Fruit fly (Drosophila melanogaster): ENCODE data around the gene CG43673.

The CG43673 gene

dm6 chrX:15740288-15740726 lies 38.6 kb upstream of the CG43673 start (continued):
- TF ChIP-seq lab (GFP tag; optimal IDR thresholded peaks at IDR 0.05) (peak; percentile 90), CG12219 (GFP tag; optimal IDR thresholded peaks at IDR 0.05) (peak; percentile 67), Jarid2 (GFP tag; optimal IDR thresholded peaks at IDR 0.05) (no peak), CG3838 (GFP tag; optimal IDR thresholded peaks at IDR 0.05) (peak; percentile 6), pfk (GFP tag; optimal IDR thresholded peaks at IDR 0.05) (no peak), CG4360 (GFP tag; IDR thresholded peaks at IDR 0.05) (no peak), aop (GFP tag; IDR thresholded peaks at IDR 0.05) (no peak), Hey (tag; optimal IDR thresholded peaks at IDR 0.05) (peak; percentile 57), ftz-f1 (GFP tag; optimal IDR thresholded peaks at IDR 0.05) (no peak), CG7839 (tag; optimal IDR thresholded peaks at IDR 0.05) (peak; percentile 77), lbe (GFP tag; optimal IDR thresholded peaks at IDR 0.05) (peak; percentile 79), CG8765 (GFP tag; IDR thresholded peaks at IDR 0.05) (no peak), B-H2 (GFP tag; optimal IDR thresholded peaks at IDR 0.05) (peak; percentile 76), CG8924 (tag; optimal IDR thresholded peaks at IDR 0.05) (peak; percentile 57), mirr (GFP tag; optimal IDR thresholded peaks at IDR 0.05) (peak; percentile 77), Optix (GFP tag; IDR thresholded peaks at IDR 0.05) (0 out of 3 replicates have a peak, but pooled peaks have one; percentile 16), p53 (GFP tag; optimal IDR thresholded peaks at IDR 0.05) (no peak), ap (GFP tag; IDR thresholded peaks at IDR 0.05) (peak; percentile 34; the same call in 1 of the 2 replicates), CG4404 (GFP tag; IDR thresholded peaks at IDR 0.05) (peak; percentile 50), Ravus (GFP tag; IDR thresholded peaks at IDR 0.05) (no peak), CG11695 (GFP tag; IDR thresholded peaks at IDR 0.05) (peak; percentile 68; the same call in 2 of the 3 replicates), croc (GFP tag; conservative IDR thresholded peaks at IDR 0.05) (no peak; the same call in 2 of the 3 replicates), Scr (GFP tag; IDR thresholded peaks at IDR 0.05; ENCODE audit: partially characterized antibody) (no peak), lmd (GFP tag; IDR thresholded peaks at IDR 0.05) (peak; percentile 71; the same call in 1 of the 2 replicates), Sox100B (GFP tag; optimal IDR thresholded peaks at IDR 0.05) (no peak), CG15696 (tag; optimal IDR thresholded peaks at IDR 0.05) (no peak), Vsx1 (GFP tag; optimal IDR thresholded peaks at IDR 0.05) (peak; percentile 70), CG3407 (GFP tag; optimal IDR thresholded peaks at IDR 0.05) (no peak), Ada2b (GFP tag; IDR thresholded peaks at IDR 0.05) (peak; percentile 75), Usf (GFP tag; optimal IDR thresholded peaks at IDR 0.05) (no peak), kah (GFP tag; optimal IDR thresholded peaks at IDR 0.05) (peak; percentile 23), CG9797 (GFP tag; optimal IDR thresholded peaks at IDR 0.05) (no peak), CG2116 (GFP tag; optimal IDR thresholded peaks at IDR 0.05) (peak; percentile 26), fd102C (GFP tag; optimal IDR thresholded peaks at IDR 0.05) (no peak), Mad (GFP tag; optimal IDR thresholded peaks at IDR 0.05) (peak; percentile 52), eyg (GFP tag; optimal IDR thresholded peaks at IDR 0.05) (no peak), nau (GFP tag; optimal IDR thresholded peaks at IDR 0.05) (no peak), CG4820 (GFP tag; optimal IDR thresholded peaks at IDR 0.05) (peak; percentile 21), YL-1 (GFP tag; optimal IDR thresholded peaks at IDR 0.05) (no peak), Atf-2 (GFP tag; optimal IDR thresholded peaks at IDR 0.05) (peak; percentile 3), HLHmδ (GFP tag; optimal IDR thresholded peaks at IDR 0.05) (no peak), sob (GFP tag; IDR thresholded peaks at IDR 0.05) (peak; percentile 87), Sry-β (GFP tag; optimal IDR thresholded peaks at IDR 0.05) (no peak), Antp (GFP tag; optimal IDR thresholded peaks at IDR 0.05) (peak; percentile 44), twi (tag; optimal IDR thresholded peaks at IDR 0.05) (no peak), CG15601 (tag; optimal IDR thresholded peaks at IDR 0.05) (no peak), dpn (GFP tag; optimal IDR thresholded peaks at IDR 0.05) (peak; percentile 54 to 65), HmgD (GFP tag; optimal IDR thresholded peaks at IDR 0.05) (no peak), CG11398 (GFP tag; optimal IDR thresholded peaks at IDR 0.05) (no peak), HmgZ (tag; optimal IDR thresholded peaks at IDR 0.05) (peak; percentile 88), CG8359 (GFP tag; optimal IDR thresholded peaks at IDR 0.05; ENCODE audit: borderline replicate concordance) (no peak)
